Fruit fly (Drosophila melanogaster) whole organism, embryonic: ENCODE measurements around the gene Sidpn.
A peak's percentile ranks its signal among the peaks of the same experiment; 100 is the strongest.

Experiments
- Blimp-1 ChIP-seq: fragments of 200-800 bp; sonication (Bioruptor generic); optimal IDR thresholded peaks from 3 replicates; lab custom pipeline; 2018; ENCODE audit warnings: missing biosample characterization, missing genetic modification characterization, mild to moderate bottlenecking, moderate library complexity, missing genetic modification reagents
- CG11398 ChIP-seq: fragments of 200-800 bp; sonication (Bioruptor generic); optimal IDR thresholded peaks from 2 replicates; lab custom pipeline; 2016; ENCODE audit warnings: missing biosample characterization, missing genetic modification characterization
- CG11723 ChIP-seq: fragments of 200-800 bp; sonication (Bioruptor generic); optimal IDR thresholded peaks from 2 replicates; lab custom pipeline; 2017; ENCODE audit warnings: missing biosample characterization, mild to moderate bottlenecking, missing genetic modification characterization
- CG12071 ChIP-seq: fragments of 200-800 bp; sonication (Bioruptor generic); optimal IDR thresholded peaks from 3 replicates; lab custom pipeline; 2018; ENCODE audit warnings: missing biosample characterization, mild to moderate bottlenecking, missing genetic modification characterization
- CG13296 ChIP-seq: fragments of 200-800 bp; sonication (Bioruptor generic); optimal IDR thresholded peaks from 3 replicates; lab custom pipeline; 2018; ENCODE audit warnings: missing biosample characterization, mild to moderate bottlenecking, missing genetic modification characterization
- CG13894 ChIP-seq: fragments of 200-800 bp; sonication (Bioruptor generic); optimal IDR thresholded peaks from 3 replicates; lab custom pipeline; 2018; ENCODE audit warnings: missing biosample characterization, mild to moderate bottlenecking, missing genetic modification characterization, moderate library complexity
- CG15269 ChIP-seq: fragments of 200-800 bp; sonication (Bioruptor generic); optimal IDR thresholded peaks from 2 replicates; lab custom pipeline; 2018; ENCODE audit warnings: missing biosample characterization, mild to moderate bottlenecking, missing genetic modification characterization, moderate library complexity
- CG17829 ChIP-seq: fragments of 200-800 bp; optimal IDR thresholded peaks from 2 replicates; lab custom pipeline; 2019; ENCODE audit warnings: missing biosample characterization, mild to moderate bottlenecking, missing genetic modification characterization, moderate library complexity
- CG18764 ChIP-seq: fragments of 200-800 bp; sonication (Bioruptor generic); optimal IDR thresholded peaks from 3 replicates; lab custom pipeline; 2016; ENCODE audit warnings: missing biosample characterization, missing genetic modification characterization
- CG2129 ChIP-seq: fragments of 200-800 bp; sonication (Bioruptor generic); IDR thresholded peaks from 2 replicates; pipeline ENCODE4 v1.3.6; 2022; ENCODE audit warnings: missing biosample characterization, missing genetic modification characterization; ENCODE audit not compliant: partially characterized antibody
- CG30431 ChIP-seq: fragments of 200-800 bp; sonication (Bioruptor generic); optimal IDR thresholded peaks from 2 replicates; lab custom pipeline; 2017; ENCODE audit warnings: missing biosample characterization, missing genetic modification characterization
- CG32772 ChIP-seq: fragments of 200-800 bp; sonication (Bioruptor generic); IDR thresholded peaks from 2 replicates; pipeline ENCODE4 v1.3.6; 2022; ENCODE audit warnings: missing biosample characterization, missing genetic modification characterization
- CG33557 ChIP-seq: fragments of 200-800 bp; sonication (Bioruptor generic); optimal IDR thresholded peaks from 2 replicates; lab custom pipeline; 2019; ENCODE audit warnings: missing biosample characterization, mild to moderate bottlenecking, missing genetic modification characterization, moderate library complexity
- CG34224 ChIP-seq: fragments of 200-800 bp; sonication (Bioruptor generic); IDR thresholded peaks from 3 replicates; pipeline ENCODE4 v1.3.6; 2022; ENCODE audit warnings: missing biosample characterization, missing genetic modification characterization; ENCODE audit not compliant: partially characterized antibody
- CG3838 ChIP-seq: fragments of 200-800 bp; sonication (Bioruptor generic); optimal IDR thresholded peaks from 3 replicates; lab custom pipeline; 2016; ENCODE audit warnings: missing biosample characterization, missing genetic modification characterization
- CG4730 ChIP-seq: fragments of 200-800 bp; sonication (Bioruptor generic); IDR thresholded peaks from 2 replicates; pipeline ENCODE4 v1.3.6; 2022; ENCODE audit warnings: missing biosample characterization, missing genetic modification characterization
- CG6813 ChIP-seq: fragments of 200-800 bp; sonication (Bioruptor generic); optimal IDR thresholded peaks from 2 replicates; lab custom pipeline; 2017; ENCODE audit warnings: missing biosample characterization, missing genetic modification characterization, mild to moderate bottlenecking, moderate library complexity, missing genetic modification reagents
- CG8765 ChIP-seq: fragments of 200-800 bp; sonication (Bioruptor generic); IDR thresholded peaks from 2 replicates; pipeline ENCODE4 v1.3.6; 2022; ENCODE audit warnings: missing biosample characterization, missing genetic modification characterization
- CG9215 ChIP-seq: fragments of 200-800 bp; sonication (Bioruptor generic); IDR thresholded peaks from 2 replicates; pipeline ENCODE4 v1.3.6; 2022; ENCODE audit warnings: missing biosample characterization, missing genetic modification characterization
- CG9876 ChIP-seq: fragments of 200-800 bp; sonication (Bioruptor generic); optimal IDR thresholded peaks from 2 replicates; lab custom pipeline; 2016; ENCODE audit warnings: missing biosample characterization, missing genetic modification characterization
- Dll ChIP-seq: fragments of 200-800 bp; sonication (Bioruptor generic); IDR thresholded peaks from 4 replicates; pipeline ENCODE4 v1.3.6; 2022; ENCODE audit warnings: missing biosample characterization, missing genetic modification characterization; ENCODE audit not compliant: partially characterized antibody
- Doc3 ChIP-seq: fragments of 200-800 bp; sonication (Bioruptor generic); IDR thresholded peaks from 3 replicates; pipeline ENCODE4 v1.3.6; 2022; ENCODE audit warnings: missing biosample characterization, missing genetic modification characterization; ENCODE audit not compliant: partially characterized antibody
- HLH54F ChIP-seq: fragments of 200-800 bp; sonication (Bioruptor generic); optimal IDR thresholded peaks from 3 replicates; lab custom pipeline; 2016; ENCODE audit warnings: missing biosample characterization, missing genetic modification characterization
- Hand ChIP-seq: fragments of 200-800 bp; sonication (Bioruptor generic); optimal IDR thresholded peaks from 2 replicates; lab custom pipeline; 2017; ENCODE audit warnings: mild to moderate bottlenecking, missing biosample characterization, missing genetic modification reagents, missing genetic modification characterization
- Hr3 ChIP-seq: fragments of 200-800 bp; sonication (Bioruptor generic); optimal IDR thresholded peaks from 3 replicates; lab custom pipeline; 2016; ENCODE audit warnings: missing biosample characterization, missing genetic modification characterization
- Mes4 ChIP-seq: fragments of 200-800 bp; sonication (Bioruptor generic); optimal IDR thresholded peaks from 2 replicates; lab custom pipeline; 2016; ENCODE audit warnings: missing biosample characterization, missing genetic modification characterization
- Nf-YA ChIP-seq: fragments of 200-800 bp; sonication (Bioruptor generic); IDR thresholded peaks from 2 replicates; pipeline ENCODE4 v1.3.6; 2022; ENCODE audit warnings: missing biosample characterization, missing genetic modification characterization
- Nf-YC ChIP-seq: fragments of 200-800 bp; optimal IDR thresholded peaks from 3 replicates; lab custom pipeline; 2019; ENCODE audit warnings: missing biosample characterization, mild to moderate bottlenecking, missing genetic modification characterization, moderate library complexity
- Optix ChIP-seq: fragments of 200-800 bp; sonication (Bioruptor generic); IDR thresholded peaks from 3 replicates; pipeline ENCODE4 v1.3.6; 2022; ENCODE audit warnings: missing biosample characterization, missing genetic modification characterization
- Sox100B ChIP-seq: fragments of 200-800 bp; sonication (Bioruptor generic); optimal IDR thresholded peaks from 3 replicates; lab custom pipeline; 2018; ENCODE audit warnings: missing biosample characterization, mild to moderate bottlenecking, missing genetic modification characterization
- Ssrp ChIP-seq: fragments of 200-800 bp; sonication (Bioruptor generic); optimal IDR thresholded peaks from 2 replicates; lab custom pipeline; 2018; ENCODE audit warnings: missing biosample characterization, mild to moderate bottlenecking, missing genetic modification characterization, moderate library complexity
- Stat92E ChIP-seq, 3 experiments: fragments of >200 bp in 2 of 3; fragments of 200-800 bp in 1 of 3; sonication (Bioruptor generic) in 1 of 3; optimal IDR thresholded peaks; 2 replicates each; lab custom pipeline; 2017 to 2019; ENCODE audit warnings: missing biosample characterization in 3 of 3, missing genetic modification characterization in 3 of 3, mild to moderate bottlenecking in 1 of 3, moderate library complexity in 1 of 3
- Taf1 ChIP-seq: fragments of 200-800 bp; sonication (Bioruptor generic); IDR thresholded peaks from 2 replicates; pipeline ENCODE4 v1.3.6; 2022; ENCODE audit warnings: missing biosample characterization, missing genetic modification characterization
- Usf ChIP-seq: fragments of 200-800 bp; sonication (Bioruptor generic); optimal IDR thresholded peaks from 2 replicates; lab custom pipeline; 2017; ENCODE audit warnings: missing genotype, missing biosample characterization, missing genetic modification characterization
- Xbp1 ChIP-seq: fragments of 200-800 bp; sonication (Bioruptor generic); optimal IDR thresholded peaks from 3 replicates; lab custom pipeline; 2016; ENCODE audit warnings: missing biosample characterization, mild to moderate bottlenecking, missing genetic modification characterization
- al ChIP-seq: fragments of 200-800 bp; sonication (Bioruptor generic); IDR thresholded peaks from 2 replicates; pipeline ENCODE4 v1.3.6; 2022; ENCODE audit warnings: missing biosample characterization, missing genetic modification characterization
- btn ChIP-seq: fragments of 200-800 bp; sonication (Bioruptor generic); optimal IDR thresholded peaks from 2 replicates; lab custom pipeline; 2016; ENCODE audit warnings: missing biosample characterization, missing genetic modification characterization
- caup ChIP-seq: fragments of 200-800 bp; sonication (Bioruptor generic); optimal IDR thresholded peaks from 3 replicates; lab custom pipeline; 2017; ENCODE audit warnings: missing biosample characterization, mild to moderate bottlenecking, missing genetic modification characterization, moderate library complexity; ENCODE audit not compliant: severe bottlenecking
- chif ChIP-seq, 2 experiments: fragments of 200-800 bp; sonication (Bioruptor generic); optimal IDR thresholded peaks; 3 replicates each; lab custom pipeline; 2016; ENCODE audit warnings: missing biosample characterization in 2 of 2, missing genetic modification characterization in 2 of 2
- fd96Cb ChIP-seq: fragments of 200-800 bp; sonication (Bioruptor generic); optimal IDR thresholded peaks from 2 replicates; lab custom pipeline; 2018; ENCODE audit warnings: missing biosample characterization, mild to moderate bottlenecking, missing genetic modification characterization, moderate library complexity
- gcm ChIP-seq: fragments of 200-800 bp; sonication (Bioruptor generic); optimal IDR thresholded peaks from 2 replicates; lab custom pipeline; 2019; ENCODE audit warnings: missing biosample characterization, mild to moderate bottlenecking, missing genetic modification characterization, moderate library complexity
- hbn ChIP-seq: fragments of 200-800 bp; sonication (Bioruptor generic); IDR thresholded peaks from 2 replicates; pipeline ENCODE4 v1.3.6; 2022; ENCODE audit warnings: missing biosample characterization, missing genetic modification characterization; ENCODE audit not compliant: partially characterized antibody
- pho ChIP-seq: fragments of 200-800 bp; sonication (Bioruptor generic); optimal IDR thresholded peaks from 2 replicates; lab custom pipeline; 2016; ENCODE audit warnings: missing biosample characterization, missing genetic modification characterization
- pros ChIP-seq: fragments of 200-800 bp; sonication (Bioruptor generic); optimal IDR thresholded peaks from 3 replicates; lab custom pipeline; 2019; ENCODE audit warnings: missing biosample characterization, mild to moderate bottlenecking, missing genetic modification characterization, moderate library complexity
- psq ChIP-seq: fragments of 200-800 bp; sonication (Bioruptor generic); optimal IDR thresholded peaks from 2 replicates; lab custom pipeline; 2017; ENCODE audit warnings: missing biosample characterization, missing genetic modification characterization
- pum ChIP-seq: fragments of 200-800 bp; sonication (Bioruptor generic); optimal IDR thresholded peaks from 2 replicates; lab custom pipeline; 2016; ENCODE audit warnings: missing biosample characterization, missing genetic modification characterization
- ranshi ChIP-seq: fragments of 200-800 bp; sonication (Bioruptor generic); IDR thresholded peaks from 2 replicates; pipeline ENCODE4 v1.3.6; 2022; ENCODE audit warnings: missing biosample characterization, missing genetic modification characterization
- salm ChIP-seq: fragments of 200-800 bp; sonication (Bioruptor generic); optimal IDR thresholded peaks from 2 replicates; lab custom pipeline; 2018; ENCODE audit warnings: missing biosample characterization, mild to moderate bottlenecking, missing genetic modification characterization
- sens-2 ChIP-seq: fragments of 200-800 bp; sonication (Bioruptor generic); IDR thresholded peaks from 2 replicates; pipeline ENCODE4 v1.3.6; 2022; ENCODE audit warnings: missing biosample characterization, missing genetic modification characterization
- tap ChIP-seq: fragments of 200-800 bp; optimal IDR thresholded peaks from 3 replicates; lab custom pipeline; 2019; ENCODE audit warnings: missing biosample characterization, mild to moderate bottlenecking, missing genetic modification characterization, moderate library complexity
- tio ChIP-seq: fragments of 200-800 bp; sonication (Bioruptor generic); optimal IDR thresholded peaks from 2 replicates; lab custom pipeline; 2017; ENCODE audit warnings: missing biosample characterization, missing genetic modification characterization, inconsistent platforms

The Sidpn gene

dm6 chr2L:19019160-19019592 is 8.3 kb upstream of the Sidpn start:
- no peak for TF ChIP-seq al (GFP tag; lab: Robert Waterston, UW)
- no peak for TF ChIP-seq Taf1 (GFP tag; lab: Robert Waterston, UW)
- peak; percentile 33; the same call in 1 of the 2 replicates for TF ChIP-seq CG9215 (GFP tag; lab: Robert Waterston, UW)
- TF ChIP-seq Doc3: no peak
- peak; percentile 12 for TF ChIP-seq Hr3 (GFP tag; lab: Kevin White, UChicago)
- no peak for TF ChIP-seq caup
- TF ChIP-seq fd96Cb: peak; percentile 15
- TF ChIP-seq Usf (GFP tag; lab: Kevin White, UChicago): no peak
- no peak for TF ChIP-seq Optix
- TF ChIP-seq CG12071 (GFP tag; lab: Kevin White, UChicago): no peak
- no peak for TF ChIP-seq CG30431 (GFP tag; lab: Kevin White, UChicago)
- TF ChIP-seq CG34224 (GFP tag; lab: Robert Waterston, UW): no peak
- no peak for TF ChIP-seq ranshi (GFP tag; lab: Robert Waterston, UW)
- TF ChIP-seq CG13894 (tag; lab: Kevin White, UChicago): no peak
- peak; percentile 44 for TF ChIP-seq CG15269 (tag; lab: Kevin White, UChicago)
- TF ChIP-seq Blimp-1: no peak
- no peak for TF ChIP-seq pros (GFP tag; lab: Kevin White, UChicago)
- peak; percentile 62 for TF ChIP-seq Sox100B (GFP tag; lab: Kevin White, UChicago)
- peak; percentile 14 for TF ChIP-seq Nf-YC
- no peak for TF ChIP-seq btn
- TF ChIP-seq CG33557: no peak
- TF ChIP-seq CG8765 (GFP tag; lab: Robert Waterston, UW): no peak
- TF ChIP-seq tio (GFP tag; lab: Kevin White, UChicago): peak; percentile 47
- no peak for TF ChIP-seq CG3838 (GFP tag; lab: Kevin White, UChicago)
- TF ChIP-seq Dll: no peak
- TF ChIP-seq Hand (GFP tag; lab: Kevin White, UChicago): peak; percentile 39
- no peak for TF ChIP-seq psq (GFP tag; lab: Kevin White, UChicago)
- TF ChIP-seq salm (tag; lab: Kevin White, UChicago): no peak
- TF ChIP-seq chif (GFP tag; optimal IDR thresholded peaks at IDR 0.05; lab: Kevin White, UChicago): no peak
- TF ChIP-seq Xbp1: peak; percentile 9
- peak; percentile 4 for TF ChIP-seq CG17829 (tag; lab: Kevin White, UChicago)
- no peak for TF ChIP-seq Ssrp (tag; lab: Kevin White, UChicago)
- TF ChIP-seq sens-2 (GFP tag; lab: Robert Waterston, UW): no peak
- no peak for TF ChIP-seq gcm (GFP tag; lab: Kevin White, UChicago)
- no peak for TF ChIP-seq hbn (GFP tag; lab: Robert Waterston, UW)
- TF ChIP-seq Mes4 (GFP tag; lab: Kevin White, UChicago): no peak
- TF ChIP-seq CG18764 (GFP tag; lab: Kevin White, UChicago): no peak
- TF ChIP-seq CG13296 (GFP tag; lab: Kevin White, UChicago): peak; percentile 11
- no peak for TF ChIP-seq CG4730 (GFP tag; lab: Robert Waterston, UW)
- no peak for TF ChIP-seq CG9876 (GFP tag; lab: Kevin White, UChicago)
- TF ChIP-seq CG32772: no peak
- no peak for TF ChIP-seq CG11398
- TF ChIP-seq HLH54F: peak; percentile 28
- TF ChIP-seq CG6813 (GFP tag; lab: Kevin White, UChicago): peak; percentile 8
- no peak for TF ChIP-seq tap (tag; lab: Kevin White, UChicago)
- TF ChIP-seq CG11723: no peak
- no peak for TF ChIP-seq Stat92E (GFP tag; optimal IDR thresholded peaks at IDR 0.05; lab: Kevin White, UChicago)
- no peak for TF ChIP-seq pum
- no peak for TF ChIP-seq Nf-YA
- no peak for TF ChIP-seq CG2129 (GFP tag; lab: Robert Waterston, UW)
- TF ChIP-seq pho (GFP tag; lab: Kevin White, UChicago): peak; percentile 37
